Worm (Caenorhabditis elegans): Measurements from ENCODE around the gene sad-1.

Gene sad-1

DNA sequence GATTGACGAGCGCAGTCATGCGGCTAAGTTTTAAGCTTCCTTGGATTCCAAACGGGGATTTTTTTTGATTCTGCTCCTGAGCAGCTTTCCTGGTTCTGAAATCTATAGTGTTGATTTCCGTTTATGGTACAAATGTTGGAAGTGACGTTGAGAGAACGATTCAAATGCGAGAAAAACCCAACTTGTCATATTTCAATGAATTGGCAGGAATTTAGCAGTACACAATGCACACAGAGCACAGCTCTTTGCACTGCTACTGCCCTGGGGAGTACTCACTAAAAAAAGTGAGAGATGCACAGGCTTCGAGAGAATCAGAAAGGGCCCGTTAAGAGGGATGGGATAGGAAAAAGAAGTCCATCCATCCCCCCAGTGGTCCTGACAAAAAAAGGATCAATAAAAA is at the start of gene sad-1:
Gene sad-1, minus strand, starts transcription at position 101 of the 400 bp plus-strand sequence.
- no peak for TF ChIP-seq unc-62 (GFP tag; optimal IDR thresholded peaks at IDR 0.05)

DNA sequence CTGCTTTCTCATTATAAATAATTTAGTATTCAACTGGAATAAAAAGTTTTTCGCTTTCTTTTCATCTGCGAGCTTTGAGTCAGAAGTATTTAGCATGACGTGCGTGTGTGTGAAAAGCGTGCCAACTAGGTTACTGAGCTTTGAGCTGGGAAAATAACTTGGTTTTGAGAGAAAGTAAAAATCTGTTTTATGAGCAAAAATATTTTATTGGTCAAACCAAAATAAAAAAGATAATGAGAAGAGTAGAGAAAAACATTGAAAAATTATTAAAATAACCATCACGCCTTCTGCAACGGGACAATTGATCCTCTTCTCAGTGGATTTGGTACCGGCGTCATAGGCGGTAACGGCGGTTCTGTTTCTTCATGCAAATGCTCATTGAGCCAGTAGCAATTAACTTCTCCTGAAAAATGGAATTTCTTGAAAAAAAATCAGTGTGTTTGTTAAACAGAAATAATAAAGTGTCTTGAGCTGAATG is 44.1 kb upstream of the sad-1 start:
- TF ChIP-seq unc-62 (GFP tag; optimal IDR thresholded peaks at IDR 0.05), result no peak

DNA sequence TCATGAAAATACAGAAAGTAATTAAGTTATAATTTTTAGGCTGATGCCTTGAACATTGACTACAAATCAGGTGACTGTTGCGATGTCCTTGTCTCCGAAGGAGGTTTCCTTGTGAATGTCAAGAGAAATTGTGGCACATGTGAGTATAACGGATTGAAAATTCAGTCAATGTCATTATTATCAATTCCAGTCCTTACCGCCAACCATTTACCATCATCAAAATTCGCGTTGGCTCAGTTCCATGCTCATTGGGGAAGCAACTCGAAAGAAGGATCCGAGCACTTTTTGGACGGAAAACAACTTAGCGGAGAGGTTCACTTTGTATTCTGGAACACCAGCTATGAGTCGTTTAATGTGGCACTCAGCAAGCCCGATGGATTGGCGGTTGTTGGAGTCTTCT is 42.9 kb upstream of the sad-1 start:
- no peak for TF ChIP-seq unc-62 (GFP tag; optimal IDR thresholded peaks at IDR 0.05)

- no peak for TF ChIP-seq unc-62 (GFP tag; optimal IDR thresholded peaks at IDR 0.05)
Measured at ce11 chrX:13542757-13543156, 42.3 kb upstream of the sad-1 start.

DNA sequence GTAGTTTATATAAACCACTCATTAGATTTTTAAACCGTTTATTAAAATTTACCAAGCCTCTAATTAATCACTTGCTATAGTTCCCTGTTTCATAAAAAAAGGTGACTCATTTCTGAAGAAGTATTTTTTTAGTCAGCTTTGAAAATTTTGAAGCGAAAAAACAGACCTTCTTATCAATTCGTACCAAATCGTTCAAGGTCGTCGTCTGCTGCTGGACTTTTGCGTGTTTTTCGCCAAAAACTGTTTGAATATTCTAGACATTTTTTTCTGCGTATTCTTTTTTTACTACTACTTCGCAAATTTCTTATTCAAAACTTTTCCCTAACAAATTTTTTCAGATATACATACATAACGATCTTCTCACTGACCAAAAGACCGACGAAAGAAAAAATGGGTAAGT is 41.8 kb upstream of the sad-1 start, which contains the start of gene cah-4:
Gene cah-4, plus strand, starts transcription at position 339 of the 400 bp plus-strand sequence.
- TF ChIP-seq unc-62 (GFP tag; optimal IDR thresholded peaks at IDR 0.05), result no peak

- TF ChIP-seq unc-62 (GFP tag; optimal IDR thresholded peaks at IDR 0.05), result no peak
Measured at ce11 chrX:13541335-13541734, 40.9 kb upstream of the sad-1 start.

ce11 chrX:13539701-13540100 is 39.2 kb upstream of the sad-1 start:
- no peak for TF ChIP-seq unc-62 (GFP tag; optimal IDR thresholded peaks at IDR 0.05)

ce11 chrX:13536759-13537158 is 36.3 kb upstream of the sad-1 start, which contains the start of gene R01E6.5:
Gene R01E6.5 (plus strand): TSS chrX:13537059.
- TF ChIP-seq unc-62 (GFP tag; optimal IDR thresholded peaks at IDR 0.05), result no peak

DNA sequence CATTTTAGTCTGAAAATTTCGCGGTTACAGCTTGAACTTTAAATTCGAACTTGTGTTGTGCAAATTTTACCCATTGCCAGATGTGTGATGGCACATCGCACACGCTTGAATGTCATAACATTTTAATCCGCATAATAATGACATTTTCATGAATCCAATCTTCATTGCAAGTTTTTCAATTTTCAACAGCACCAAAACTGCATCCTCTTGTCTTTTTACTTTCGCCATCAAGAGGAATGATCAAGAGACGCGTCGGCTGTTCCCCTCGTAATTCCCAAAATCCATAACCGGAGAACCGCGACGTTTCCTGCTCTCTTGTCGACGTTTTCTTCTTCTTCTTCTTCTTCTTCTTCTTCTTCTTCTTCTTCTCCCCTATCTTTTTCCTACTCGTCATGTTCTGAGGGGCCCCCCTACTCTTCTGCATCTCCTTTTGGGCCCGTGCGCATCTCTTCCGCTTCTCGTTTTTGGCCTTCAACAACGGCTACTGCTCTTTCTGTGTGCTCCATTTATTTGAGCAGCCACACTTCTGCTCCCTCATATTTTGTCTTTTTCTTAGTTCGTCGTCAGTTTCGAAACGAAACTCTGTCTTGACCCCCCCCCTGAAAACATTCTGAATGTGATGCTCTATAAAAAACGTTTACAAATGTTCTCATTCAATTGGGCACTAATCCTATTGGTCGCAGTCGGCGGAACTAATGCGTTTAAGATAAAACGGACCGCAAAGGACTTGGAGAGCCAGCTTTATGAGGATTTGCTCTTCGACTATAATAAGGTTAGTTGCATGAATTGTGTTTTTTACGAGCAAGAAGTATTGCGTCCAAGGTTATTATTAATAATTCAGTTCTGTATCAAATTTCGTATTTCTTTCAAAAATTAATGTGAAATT is 32.2 kb upstream of the sad-1 start, which contains the start of gene acr-12:
Gene acr-12, plus strand, starts transcription at position 430 of the 886 bp plus-strand sequence.
- TF ChIP-seq unc-62 (GFP tag; optimal IDR thresholded peaks at IDR 0.05), result no peak

ce11 chrX:13530015-13530778 is 29.7 kb upstream of the sad-1 start:
- no peak for TF ChIP-seq unc-62 (GFP tag; optimal IDR thresholded peaks at IDR 0.05)

DNA sequence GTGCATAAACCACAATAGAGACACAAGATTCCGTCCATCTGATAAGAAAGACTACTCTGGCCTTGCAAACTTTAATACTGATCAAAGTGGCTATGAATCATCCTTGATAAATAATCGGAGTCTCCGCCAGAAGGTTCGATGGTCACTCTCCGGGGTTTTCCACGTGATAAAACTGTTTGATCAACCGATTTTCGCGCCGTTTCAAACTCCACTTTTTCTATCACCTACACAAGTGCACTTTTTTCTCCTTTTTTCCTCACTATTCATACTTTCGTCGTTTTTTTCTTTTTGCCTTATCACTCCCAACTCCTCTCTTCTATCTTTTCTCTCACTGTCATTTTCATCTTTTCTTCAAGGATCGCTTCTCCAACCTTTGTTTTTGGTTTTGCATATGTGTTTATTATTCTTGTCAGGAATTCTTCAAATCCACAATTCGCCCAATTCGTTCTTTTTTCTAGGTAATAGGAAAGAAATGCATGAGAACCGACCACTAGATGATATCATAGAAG is 28.2 kb upstream of the sad-1 start, which contains the start of gene F18H3.4:
Gene F18H3.4, plus strand, starts transcription at position 459 of the 509 bp plus-strand sequence.
- no peak for TF ChIP-seq unc-62 (GFP tag; optimal IDR thresholded peaks at IDR 0.05)

ce11 chrX:13527347-13528092 is 27.1 kb upstream of the sad-1 start, which contains the start of gene pab-2:
Gene pab-2 (minus strand): TSS chrX:13527415.
- no peak for TF ChIP-seq unc-62 (GFP tag; optimal IDR thresholded peaks at IDR 0.05)

ce11 chrX:13526219-13527218 is 26.1 kb upstream of the sad-1 start:
- no peak for TF ChIP-seq unc-62 (GFP tag; optimal IDR thresholded peaks at IDR 0.05)

DNA sequence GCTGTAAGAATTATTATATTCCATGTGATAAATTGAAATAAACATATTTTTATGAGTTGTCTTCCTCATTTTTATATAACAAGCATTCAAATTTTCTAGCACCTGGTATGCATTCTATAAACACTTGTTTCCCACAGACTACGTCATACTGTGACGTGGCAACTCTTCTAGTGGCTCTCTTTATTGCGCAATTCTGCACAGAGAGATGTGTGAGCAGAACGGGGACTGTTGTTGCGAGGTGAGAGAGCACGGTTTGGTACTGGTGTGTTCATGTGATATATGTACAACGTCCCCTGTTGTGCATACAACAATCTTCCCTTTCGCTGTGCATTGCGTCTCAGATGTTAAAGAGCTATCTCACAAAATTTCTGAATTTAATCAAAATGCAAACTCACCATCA is 24.6 kb upstream of the sad-1 start:
- no peak for TF ChIP-seq unc-62 (GFP tag; optimal IDR thresholded peaks at IDR 0.05)
